Fruit fly (Drosophila melanogaster) whole organism, larva: ENCODE data around the gene MED18.

Experiments used
- noc ChIP-seq: fragments of 200-800 bp; sonication (Bioruptor generic); optimal IDR thresholded peaks from 3 replicates; lab custom pipeline; 2019; ENCODE audit warnings: missing biosample characterization, mild to moderate bottlenecking, missing genetic modification characterization, moderate library complexity

The MED18 gene

dm6 chrX:1845413-1845951 is 20.2 kb upstream of the MED18 start:
- TF ChIP-seq noc (tag; lab: Kevin White, UChicago): peak; percentile 37

DNA sequence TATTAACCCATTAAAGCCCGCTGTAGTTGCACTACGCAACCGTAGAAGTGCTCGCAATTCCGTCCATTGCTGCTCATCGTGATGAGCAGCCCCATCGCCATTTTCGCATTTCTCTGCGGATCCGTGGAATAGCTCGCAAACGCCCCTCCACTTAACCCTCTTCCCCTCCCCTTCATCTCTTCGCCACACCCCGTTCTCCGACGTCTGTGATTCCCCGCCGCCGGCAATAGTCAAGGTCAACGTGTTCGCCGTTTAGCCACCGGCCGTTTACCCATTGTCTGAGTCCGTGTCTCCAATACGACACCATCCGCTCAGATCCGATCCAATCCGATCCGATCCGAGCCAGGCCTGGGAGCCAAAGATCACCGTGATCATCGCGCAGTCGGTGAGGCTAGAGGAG is 19.3 kb upstream of the MED18 start:
- no peak for TF ChIP-seq noc (tag; lab: Kevin White, UChicago)

dm6 chrX:1847735-1848134 is 18.0 kb upstream of the MED18 start:
- TF ChIP-seq noc (tag; lab: Kevin White, UChicago): no peak

DNA sequence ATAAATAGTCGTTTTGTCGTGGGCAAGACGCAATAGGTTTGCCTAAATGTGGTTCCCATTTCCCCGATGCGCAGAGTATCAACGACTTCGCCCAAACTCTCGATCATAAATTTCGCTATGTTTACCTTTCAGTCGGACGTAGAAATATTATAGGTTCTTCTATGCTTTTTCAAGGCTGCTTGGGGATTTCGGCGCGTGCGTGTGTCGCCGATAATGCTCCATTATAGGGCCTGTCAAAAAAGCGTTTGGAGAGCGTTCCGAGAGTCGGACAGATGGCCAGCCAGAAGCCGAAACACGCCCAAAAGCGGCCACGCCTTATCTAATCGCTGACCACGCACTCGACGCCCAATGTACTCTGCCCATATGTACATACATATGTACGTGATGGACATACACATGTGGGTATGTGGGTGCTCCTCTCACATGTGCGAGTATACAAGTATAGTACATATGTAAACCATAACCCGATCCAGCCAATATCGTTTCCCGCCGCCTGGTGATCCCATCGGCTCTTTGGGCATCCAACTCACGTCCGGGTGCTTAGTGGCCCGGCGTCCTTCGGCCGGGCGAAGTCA is 17.0 kb upstream of the MED18 start:
- TF ChIP-seq noc (tag; lab: Kevin White, UChicago): peak; percentile 0

- peak; percentile 98 for TF ChIP-seq noc (tag; lab: Kevin White, UChicago)
These were observed 15.8 kb upstream of the MED18 start for dm6 chrX:1849914-1850313.

dm6 chrX:1854070-1854469 is 11.6 kb upstream of the MED18 start:
- no peak for TF ChIP-seq noc (tag; lab: Kevin White, UChicago)

dm6 chrX:1854873-1855272 is 10.8 kb upstream of the MED18 start:
- no peak for TF ChIP-seq noc (tag; lab: Kevin White, UChicago)

DNA sequence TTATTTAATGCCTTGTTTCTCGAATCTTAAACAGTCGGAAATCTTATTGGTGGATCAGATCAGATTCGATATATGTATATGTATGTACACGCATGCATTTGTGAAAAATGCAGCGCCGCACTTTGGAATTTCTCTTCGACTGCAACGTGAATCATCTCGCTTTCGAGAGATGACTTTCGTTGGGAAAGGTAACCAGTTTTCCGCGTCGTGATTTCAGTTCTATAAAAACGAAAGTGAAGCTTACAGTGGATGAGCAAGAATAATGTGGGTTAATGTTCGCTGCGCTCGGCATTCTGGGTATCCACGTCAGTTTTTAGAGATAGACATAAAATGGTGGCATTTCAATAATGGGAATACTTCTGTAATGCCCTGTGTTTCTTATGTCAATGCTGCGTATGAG is 9.1 kb upstream of the MED18 start:
- no peak for TF ChIP-seq noc (tag; lab: Kevin White, UChicago)

- peak; percentile 24 for TF ChIP-seq noc (tag; lab: Kevin White, UChicago)
These were observed 6.8 kb upstream of the MED18 start, which contains the start of gene Lamtor5 for dm6 chrX:1858867-1859266. Gene Lamtor5, minus strand, starts transcription at chrX:1858971.

DNA sequence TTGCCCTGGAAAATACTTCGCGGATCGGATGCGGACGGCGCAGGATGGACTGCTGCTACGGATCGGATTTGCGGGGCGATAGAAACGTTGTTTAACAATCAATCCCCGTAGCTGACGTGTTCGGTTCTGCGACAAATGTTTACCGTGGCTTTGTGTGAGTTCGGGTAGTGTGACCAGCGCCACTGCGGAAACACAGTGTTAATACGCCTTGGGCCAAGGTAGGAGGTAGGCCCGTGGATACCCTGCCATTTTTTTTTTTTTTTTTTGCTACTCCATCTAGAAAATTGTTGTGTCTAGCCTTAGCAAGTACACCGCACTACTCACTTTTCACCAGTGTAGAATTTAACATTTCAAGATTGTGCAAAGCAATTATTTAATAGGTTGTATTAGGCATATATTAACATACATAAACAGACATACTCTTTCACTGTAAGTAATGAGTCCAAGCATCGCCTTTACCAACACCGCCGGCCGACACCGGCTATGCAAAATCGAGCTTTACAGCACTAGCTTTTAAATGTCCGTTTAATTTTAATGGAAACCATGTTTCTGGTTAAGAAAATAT is 4.0 kb upstream of the MED18 start, which contains the start of gene deltaCOP:
TSS of gene deltaCOP (minus strand) at position 171 of the 565 bp plus-strand sequence.
- TF ChIP-seq noc (tag; lab: Kevin White, UChicago): peak; percentile 67

- peak; percentile 17 for TF ChIP-seq noc (tag; lab: Kevin White, UChicago)
These were observed 2.9 kb downstream of the MED18 start, which contains the start of the genes CG14803 and Pex5 for dm6 chrX:1868586-1869111. Gene CG14803, plus strand, starts transcription at chrX:1868870. Gene Pex5, minus strand, starts transcription at chrX:1869061.

DNA sequence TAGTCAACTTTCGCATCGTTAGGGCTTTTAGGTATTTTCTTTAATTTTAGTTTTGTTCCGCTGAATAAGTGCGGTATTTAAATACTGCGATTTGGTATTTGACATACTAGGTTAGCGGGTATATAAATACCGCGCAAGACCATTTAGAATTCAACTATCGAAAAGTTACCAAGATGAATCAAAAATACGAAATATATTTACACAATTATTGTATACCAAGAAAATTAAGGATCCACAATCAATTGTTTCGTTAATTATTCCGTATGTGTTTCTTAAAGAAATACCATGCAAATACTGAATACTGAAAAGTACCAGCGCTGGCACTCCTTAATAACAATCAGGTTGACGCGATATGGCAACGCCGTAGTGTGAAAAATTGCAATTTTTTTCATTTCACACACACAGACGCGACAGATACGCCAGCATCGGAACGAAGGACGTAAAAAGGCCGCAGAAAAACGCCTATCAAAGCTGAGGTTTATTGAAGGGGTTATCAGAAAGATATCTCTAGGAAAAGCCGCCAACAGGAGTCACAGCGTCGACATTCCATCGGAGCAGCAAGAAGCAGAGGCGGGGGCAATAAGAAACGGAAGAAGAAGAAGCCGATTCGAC is 7.9 kb downstream of the MED18 start, which contains the start of the genes Pgam5 and Vps26:
TSS of gene Pgam5 (minus strand) at position 51 of the 612 bp plus-strand sequence.
TSS of gene Vps26 (plus strand) at position 339 of the 612 bp plus-strand sequence.
- no peak for TF ChIP-seq noc (tag; lab: Kevin White, UChicago)

- TF ChIP-seq noc (tag; lab: Kevin White, UChicago): peak; percentile 51
These were observed 11.5 kb downstream of the MED18 start, which contains the start of the genes CG14817 and CG14805 for dm6 chrX:1877107-1877736. Gene CG14817, minus strand, starts transcription at chrX:1877270. Gene CG14805, plus strand, starts transcription at chrX:1877317.

- peak; percentile 72 for TF ChIP-seq noc (tag; lab: Kevin White, UChicago)
These were observed 13.9 kb downstream of the MED18 start, which contains the start of gene CG14818 for dm6 chrX:1879606-1880110. Gene CG14818, minus strand, starts transcription at chrX:1879774.

- TF ChIP-seq noc (tag; lab: Kevin White, UChicago): peak; percentile 47
These were observed 14.4 kb downstream of the MED18 start, which contains the start of gene Coa8 for dm6 chrX:1880139-1880556. Gene Coa8, plus strand, starts transcription at chrX:1880282.
